Fruit fly (Drosophila melanogaster) Kc167 (cell line): Measurements from ENCODE around the gene CG32187.

ENCODE experiments used
- Myc ChIP-seq: fragments of >200 bp; optimal IDR thresholded peaks from 2 replicates; lab custom pipeline; 2017; ENCODE audit warnings: missing external identifiers
- Sin3A ChIP-seq: fragments of >200 bp; optimal IDR thresholded peaks from 2 replicates; lab custom pipeline; 2018; ENCODE audit warnings: missing external identifiers
- h ChIP-seq: fragments of >200 bp; optimal IDR thresholded peaks from 3 replicates; lab custom pipeline; 2018; ENCODE audit warnings: missing external identifiers
- insv ChIP-seq: fragments of >200 bp; optimal IDR thresholded peaks from 3 replicates; lab custom pipeline; 2018; ENCODE audit warnings: missing external identifiers
- psq ChIP-seq: fragments of >200 bp; optimal IDR thresholded peaks from 2 replicates; lab custom pipeline; 2017; ENCODE audit warnings: missing external identifiers

DNA sequence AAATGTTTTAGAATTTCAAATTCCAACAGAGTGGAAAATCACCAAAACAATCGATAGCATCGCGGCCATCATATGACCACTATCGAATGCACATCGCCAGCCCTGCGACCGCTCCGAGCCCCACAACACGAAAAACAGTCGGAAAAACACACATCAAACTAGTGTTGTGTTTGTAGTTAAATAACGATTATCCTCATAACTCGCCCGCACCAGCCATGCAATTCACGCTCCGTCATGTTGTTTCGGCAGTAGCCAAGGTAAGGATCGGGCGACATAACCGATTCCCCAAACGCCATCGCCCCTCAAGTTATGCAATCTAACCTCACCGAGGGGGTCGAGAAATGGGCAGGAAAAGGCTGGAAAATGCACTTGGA, 40.8 kb upstream of the CG32187 start:
- TF ChIP-seq insv (lab: Kevin White, UChicago), result no peak
- no peak for TF ChIP-seq Myc (lab: Kevin White, UChicago)
- no peak for TF ChIP-seq Sin3A (lab: Kevin White, UChicago)
- TF ChIP-seq psq (lab: Kevin White, UChicago), result no peak
- TF ChIP-seq h (lab: Kevin White, UChicago), result no peak
